Fruit fly (Drosophila melanogaster) S2 (cell line): ENCODE data around the gene CG31751.

Source experiments
- CG8478 ChIP-seq: fragments of >200 bp; optimal IDR thresholded peaks from 2 replicates; lab custom pipeline; 2018
- CTCF ChIP-seq, 2 experiments: fragments of >200 bp; optimal IDR thresholded peaks; 2 replicates each; lab custom pipeline; 2018

- TF ChIP-seq CG8478 (lab: Kevin White, UChicago) (no peak), CTCF (optimal IDR thresholded peaks at IDR 0.05; lab: Kevin White, UChicago) (no peak)
Observed at dm6 chr2L:18677910-18678639, 1.1 kb downstream of the CG31751 start.
